Worm (Caenorhabditis elegans) whole organism, late embryonic: ENCODE measurements around the gene F10E7.1.

Experiments used
- C08G9.2 ChIP-seq: sonication (generic microtip); optimal IDR thresholded peaks from 2 replicates; lab custom pipeline; 2016; ENCODE audit warnings: mild to moderate bottlenecking, missing genetic modification characterization, moderate library complexity, missing compliant biosample characterization
- F13H6.1 ChIP-seq: sonication (generic microtip); optimal IDR thresholded peaks from 2 replicates; lab custom pipeline; 2016; ENCODE audit warnings: missing genetic modification characterization, missing compliant biosample characterization
- K02D7.2 ChIP-seq: sonication (generic microtip); optimal IDR thresholded peaks from 2 replicates; lab custom pipeline; 2017; ENCODE audit warnings: mild to moderate bottlenecking, missing genetic modification characterization, missing compliant biosample characterization
- ceh-14 ChIP-seq: sonication (generic microtip); optimal IDR thresholded peaks from 2 replicates; lab custom pipeline; 2016; ENCODE audit warnings: missing genotype, missing genetic modification characterization, missing compliant biosample characterization
- ceh-18 ChIP-seq: sonication (generic microtip); optimal IDR thresholded peaks from 2 replicates; lab custom pipeline; 2016; ENCODE audit warnings: missing genetic modification characterization, missing compliant biosample characterization
- ceh-2 ChIP-seq: sonication (generic microtip); optimal IDR thresholded peaks from 2 replicates; lab custom pipeline; 2016; ENCODE audit warnings: missing genotype, missing genetic modification characterization, missing compliant biosample characterization
- ceh-24 ChIP-seq: sonication (generic microtip); optimal IDR thresholded peaks from 2 replicates; lab custom pipeline; 2016; ENCODE audit warnings: mild to moderate bottlenecking, missing genetic modification characterization, missing compliant biosample characterization
- ceh-31 ChIP-seq: sonication (generic microtip); optimal IDR thresholded peaks from 2 replicates; lab custom pipeline; 2016; ENCODE audit warnings: missing genetic modification characterization, missing compliant biosample characterization
- ceh-34 ChIP-seq: sonication (generic microtip); optimal IDR thresholded peaks from 2 replicates; lab custom pipeline; 2016; ENCODE audit warnings: mild to moderate bottlenecking, missing genetic modification characterization, missing compliant biosample characterization
- ceh-45 ChIP-seq: fragments of 200-800 bp; sonication (Bioruptor generic); IDR thresholded peaks from 2 replicates; pipeline ENCODE4 v1.3.6; 2022; ENCODE audit warnings: missing genetic modification reagents, missing genetic modification characterization, missing compliant biosample characterization
- ceh-6 ChIP-seq: fragments of 200-800 bp; sonication (Bioruptor generic); optimal IDR thresholded peaks from 2 replicates; lab custom pipeline; 2018; ENCODE audit warnings: mild to moderate bottlenecking, missing genetic modification characterization, missing compliant biosample characterization
- ceh-9 ChIP-seq: sonication (generic microtip); optimal IDR thresholded peaks from 2 replicates; lab custom pipeline; 2016; ENCODE audit warnings: mild to moderate bottlenecking, missing genetic modification characterization, inconsistent platforms, missing compliant biosample characterization
- dve-1 ChIP-seq: sonication (generic microtip); optimal IDR thresholded peaks from 2 replicates; lab custom pipeline; 2017; ENCODE audit warnings: antibody characterized with exemption, mild to moderate bottlenecking, missing genetic modification characterization, missing compliant biosample characterization
- elt-2 ChIP-seq: sonication (generic microtip); optimal IDR thresholded peaks from 2 replicates; lab custom pipeline; 2016; ENCODE audit warnings: missing genetic modification reagents, missing genetic modification characterization, missing compliant biosample characterization
- ets-4 ChIP-seq: sonication (generic microtip); optimal IDR thresholded peaks from 2 replicates; lab custom pipeline; 2016; ENCODE audit warnings: missing genetic modification characterization, missing compliant biosample characterization
- eyg-1 ChIP-seq: sonication (generic microtip); optimal IDR thresholded peaks from 2 replicates; lab custom pipeline; 2016; ENCODE audit warnings: missing genotype, missing genetic modification characterization, missing compliant biosample characterization
- fkh-6 ChIP-seq: sonication (generic microtip); optimal IDR thresholded peaks from 2 replicates; lab custom pipeline; 2016; ENCODE audit warnings: missing genetic modification characterization, missing compliant biosample characterization
- gmeb-2 ChIP-seq: sonication (generic microtip); optimal IDR thresholded peaks from 2 replicates; lab custom pipeline; 2016; ENCODE audit warnings: missing genetic modification characterization, inconsistent platforms, missing compliant biosample characterization
- hlh-13 ChIP-seq: fragments of 200-800 bp; sonication (Bioruptor generic); optimal IDR thresholded peaks from 2 replicates; lab custom pipeline; 2018; ENCODE audit warnings: mild to moderate bottlenecking, missing genetic modification characterization, missing compliant biosample characterization
- hlh-15 ChIP-seq: sonication (generic microtip); optimal IDR thresholded peaks from 2 replicates; lab custom pipeline; 2016; ENCODE audit warnings: missing genetic modification characterization, missing compliant biosample characterization
- hlh-30 ChIP-seq: sonication (generic microtip); optimal IDR thresholded peaks from 2 replicates; lab custom pipeline; 2017; ENCODE audit warnings: antibody characterized with exemption, missing genetic modification characterization, missing compliant biosample characterization; ENCODE audit not compliant: insufficient read depth
- madf-2 ChIP-seq: sonication (generic microtip); optimal IDR thresholded peaks from 2 replicates; lab custom pipeline; 2017; ENCODE audit warnings: missing genetic modification characterization, missing compliant biosample characterization
- mec-3 ChIP-seq: sonication (generic microtip); optimal IDR thresholded peaks from 2 replicates; lab custom pipeline; 2016; ENCODE audit warnings: borderline replicate concordance, missing genetic modification characterization, missing compliant biosample characterization
- nfya-1 ChIP-seq: sonication (generic microtip); optimal IDR thresholded peaks from 2 replicates; lab custom pipeline; 2017; ENCODE audit warnings: missing genetic modification characterization, mild to moderate bottlenecking, missing compliant biosample characterization, antibody characterized with exemption, moderate library complexity
- nhr-232 ChIP-seq: sonication (generic microtip); optimal IDR thresholded peaks from 2 replicates; lab custom pipeline; 2016; ENCODE audit warnings: missing genetic modification characterization, missing compliant biosample characterization
- npax-4 ChIP-seq: sonication (generic microtip); optimal IDR thresholded peaks from 2 replicates; lab custom pipeline; 2016; ENCODE audit warnings: missing genetic modification characterization, missing compliant biosample characterization
- pag-3 ChIP-seq: sonication (generic microtip); optimal IDR thresholded peaks from 2 replicates; lab custom pipeline; 2016; ENCODE audit warnings: missing compliant biosample characterization, missing genetic modification characterization, borderline replicate concordance
- pat-9 ChIP-seq: fragments of 200-800 bp; sonication (Bioruptor generic); optimal IDR thresholded peaks from 2 replicates; lab custom pipeline; 2018; ENCODE audit warnings: mild to moderate bottlenecking, missing genetic modification characterization, moderate library complexity, missing compliant biosample characterization
- pax-1 ChIP-seq: fragments of 150-350 bp; optimal IDR thresholded peaks from 2 replicates; lab custom pipeline; 2014; ENCODE audit warnings: missing biosample characterization, missing genetic modification characterization
- pha-2 ChIP-seq: sonication (generic microtip); optimal IDR thresholded peaks from 2 replicates; lab custom pipeline; 2017; ENCODE audit warnings: mild to moderate bottlenecking, missing genetic modification characterization, missing compliant biosample characterization
- sox-4 ChIP-seq: sonication (generic microtip); optimal IDR thresholded peaks from 2 replicates; lab custom pipeline; 2017; ENCODE audit warnings: mild to moderate bottlenecking, missing genetic modification characterization, inconsistent platforms, missing compliant biosample characterization
- tbx-2 ChIP-seq: sonication (generic microtip); optimal IDR thresholded peaks from 2 replicates; lab custom pipeline; 2016; ENCODE audit warnings: missing genetic modification characterization, missing compliant biosample characterization
- unc-86 ChIP-seq: sonication (generic microtip); optimal IDR thresholded peaks from 2 replicates; lab custom pipeline; 2016; ENCODE audit warnings: missing genetic modification characterization, missing compliant biosample characterization
- zip-5 ChIP-seq: sonication (generic microtip); optimal IDR thresholded peaks from 2 replicates; lab custom pipeline; 2016; ENCODE audit warnings: missing genetic modification characterization, missing compliant biosample characterization
- ztf-16 ChIP-seq: sonication (generic microtip); optimal IDR thresholded peaks from 2 replicates; lab custom pipeline; 2017; ENCODE audit warnings: missing genetic modification characterization, missing compliant biosample characterization

Gene F10E7.1

ce11 chrII:7131871-7132693 is 5.5 kb downstream of the F10E7.1 start, which contains the start of the genes T07F8.4 and gld-3:
Gene T07F8.4 (minus strand): TSS chrII:7132032.
Gene gld-3 (plus strand): TSS chrII:7132643.
- TF ChIP-seq nfya-1 (tag; lab: Kevin White, UChicago) = peak; percentile 4
- TF ChIP-seq sox-4 (tag; lab: Kevin White, UChicago) = no peak

ce11 chrII:7139064-7139463 is 12.5 kb downstream of the F10E7.1 start:
- TF ChIP-seq nhr-232 (tag; lab: Kevin White, UChicago) = no peak
- peak; percentile 74 for TF ChIP-seq elt-2
- no peak for TF ChIP-seq pax-1 (tag; lab: Kevin White, UChicago)

ce11 chrII:7144307-7144706 is 17.8 kb downstream of the F10E7.1 start, which contains the start of gene npr-31:
Gene npr-31 (plus strand): TSS chrII:7144607.
- TF ChIP-seq ceh-6 (no peak), hlh-15 (tag; lab: Kevin White, UChicago) (no peak), ceh-9 (no peak), ets-4 (tag; lab: Kevin White, UChicago) (no peak), hlh-30 (no peak), ztf-16 (tag; lab: Kevin White, UChicago) (no peak), C08G9.2 (tag; lab: Kevin White, UChicago) (no peak), ceh-14 (tag; lab: Kevin White, UChicago) (no peak), madf-2 (tag; lab: Kevin White, UChicago) (no peak), nfya-1 (tag; lab: Kevin White, UChicago) (no peak), ceh-18 (no peak), ceh-34 (tag; lab: Kevin White, UChicago) (no peak), hlh-13 (GFP tag; lab: Kevin White, UChicago) (no peak), ceh-2 (no peak), tbx-2 (tag; lab: Kevin White, UChicago) (no peak), unc-86 (no peak)

- no peak for TF ChIP-seq ceh-45 (GFP tag; lab: Robert Waterston, UW)
- TF ChIP-seq ceh-24 (tag; lab: Kevin White, UChicago) = no peak
- TF ChIP-seq npax-4 (tag; lab: Kevin White, UChicago) = no peak
- TF ChIP-seq pat-9 (tag; lab: Kevin White, UChicago) = no peak
- TF ChIP-seq hlh-15 (tag; lab: Kevin White, UChicago) = no peak
- TF ChIP-seq pha-2 (tag; lab: Kevin White, UChicago) = no peak
- TF ChIP-seq pag-3 = no peak
- TF ChIP-seq gmeb-2 (tag; lab: Kevin White, UChicago) = no peak
- no peak for TF ChIP-seq eyg-1 (tag; lab: Kevin White, UChicago)
- no peak for TF ChIP-seq unc-86
- no peak for TF ChIP-seq dve-1 (tag; lab: Kevin White, UChicago)
- TF ChIP-seq fkh-6 (tag; lab: Kevin White, UChicago) = no peak
- TF ChIP-seq ceh-9 = no peak
- TF ChIP-seq zip-5 (tag; lab: Kevin White, UChicago) = no peak
- TF ChIP-seq K02D7.2 (tag; lab: Kevin White, UChicago) = no peak
- TF ChIP-seq F13H6.1 (tag; lab: Kevin White, UChicago) = no peak
- TF ChIP-seq hlh-30 = no peak
- no peak for TF ChIP-seq ceh-31
- no peak for TF ChIP-seq mec-3
Observed at ce11 chrII:7146240-7146639, 19.7 kb downstream of the F10E7.1 start.
